Worm (Caenorhabditis elegans) whole organism, midembryonic: ENCODE data around the gene enee-1.

Source experiments
- flt-1 ChIP-seq: fragments of 200-800 bp; sonication (Bioruptor generic); IDR thresholded peaks from 2 replicates; pipeline ENCODE4 v1.3.6; 2022; ENCODE audit warnings: missing genetic modification characterization, missing compliant biosample characterization
- med-1 ChIP-seq: sonication (generic microtip); optimal IDR thresholded peaks from 2 replicates; lab custom pipeline; 2017; ENCODE audit warnings: missing genetic modification characterization, mild to moderate bottlenecking, missing compliant biosample characterization, antibody characterized with exemption, missing genetic modification reagents; ENCODE audit not compliant: insufficient read depth
- ref-1 ChIP-seq: fragments of 200-800 bp; sonication (Bioruptor generic); conservative IDR thresholded peaks from 2 replicates; pipeline ENCODE4 v1.3.6; 2022; ENCODE audit warnings: missing genetic modification reagents, missing genetic modification characterization, missing compliant biosample characterization
- tab-1 ChIP-seq: fragments of 200-800 bp; sonication (Bioruptor generic); IDR thresholded peaks from 2 replicates; pipeline ENCODE4 v1.3.6; 2022; ENCODE audit warnings: missing genetic modification characterization, missing compliant biosample characterization
- ztf-23 ChIP-seq: fragments of 200-800 bp; sonication (Bioruptor generic); IDR thresholded peaks from 2 replicates; pipeline ENCODE4 v1.3.6; 2022; ENCODE audit warnings: missing genetic modification reagents, missing genetic modification characterization, missing compliant biosample characterization
- ztf-29 ChIP-seq: fragments of 200-800 bp; sonication (Bioruptor generic); IDR thresholded peaks from 2 replicates; pipeline ENCODE4 v1.3.6; 2022; ENCODE audit warnings: missing genetic modification reagents, missing genetic modification characterization, missing compliant biosample characterization

DNA sequence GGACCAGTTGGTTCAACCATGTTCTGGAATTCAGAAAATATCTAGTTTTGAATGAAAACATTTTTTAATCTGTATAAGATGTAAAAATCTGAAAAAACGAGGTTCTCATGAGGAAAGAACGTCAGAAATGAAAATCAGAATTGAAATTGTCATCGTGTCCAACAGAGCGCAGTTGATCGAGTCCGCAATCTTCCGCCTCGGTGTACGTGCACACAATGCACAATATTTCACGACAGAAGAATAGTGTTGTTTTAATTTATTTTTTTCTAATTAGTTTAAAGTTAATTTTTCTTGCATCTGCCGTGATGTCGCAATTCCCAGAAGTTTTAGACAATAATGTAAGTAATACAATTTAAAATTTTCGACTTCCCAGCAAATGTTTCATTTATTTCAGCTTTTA, 19.2 kb downstream of the enee-1 start, which contains the start of gene nfyc-1:
- TF ChIP-seq flt-1 (GFP tag; lab: Robert Waterston, UW) (no peak), tab-1 (GFP tag; lab: Robert Waterston, UW) (no peak), ztf-23 (GFP tag; lab: Robert Waterston, UW) (no peak), med-1 (GFP tag; lab: Kevin White, UChicago) (no peak), ref-1 (GFP tag; lab: Robert Waterston, UW) (no peak), ztf-29 (no peak)
